Fruit fly (Drosophila melanogaster) ovary, adult (tissue): ENCODE data around the gene CG34164.

Experiments used
- CG17801 ChIP-seq: fragments of 200-800 bp; optimal IDR thresholded peaks from 2 replicates; lab custom pipeline; 2019; ENCODE audit warnings: missing biosample characterization, mild to moderate bottlenecking, missing genetic modification characterization, moderate library complexity; ENCODE audit not compliant: partially characterized antibody

CG34164 gene

dm6 chr2L:12046856-12047230 lies 9.3 kb upstream of the CG34164 start:
- no peak for TF ChIP-seq CG17801 (GFP tag; lab: Kevin White, UChicago)

- TF ChIP-seq CG17801 (GFP tag; lab: Kevin White, UChicago) = no peak
Measured at dm6 chr2L:12048723-12049122, 7.4 kb upstream of the CG34164 start, which contains the start of gene Plzf. Gene Plzf (minus strand): TSS chr2L:12048918.

DNA sequence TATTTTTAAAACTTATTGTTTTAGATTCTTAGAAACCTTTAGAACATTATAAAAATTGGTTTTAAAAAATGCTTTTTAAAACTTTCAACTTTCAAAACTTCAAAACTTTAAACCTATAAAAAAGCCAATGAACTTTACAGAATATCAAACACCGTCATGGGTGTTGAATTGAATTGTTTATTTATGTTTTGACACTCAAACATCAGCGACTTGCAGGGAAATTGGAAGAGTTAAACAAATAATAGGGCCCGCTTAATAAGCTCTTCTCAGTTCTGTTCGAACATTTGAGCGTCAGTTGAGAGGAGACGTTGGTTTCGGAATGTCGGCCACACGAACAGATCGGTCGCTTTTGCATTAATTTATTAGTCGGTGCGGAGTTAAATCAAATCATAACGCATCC lies 7.0 kb upstream of the CG34164 start, which contains the start of gene PLCXD:
PLCXD (plus strand) TSS at position 286 of the 400 bp plus-strand sequence.
- TF ChIP-seq CG17801 (GFP tag; lab: Kevin White, UChicago) = no peak

dm6 chr2L:12053365-12053764 lies 2.8 kb upstream of the CG34164 start:
- no peak for TF ChIP-seq CG17801 (GFP tag; lab: Kevin White, UChicago)

- TF ChIP-seq CG17801 (GFP tag; lab: Kevin White, UChicago) = peak; percentile 19
Measured at dm6 chr2L:12063035-12063434, 6.9 kb downstream of the CG34164 start, which contains the start of gene Rab3-GAP. Gene Rab3-GAP (minus strand): TSS chr2L:12063184.

- no peak for TF ChIP-seq CG17801 (GFP tag; lab: Kevin White, UChicago)
Measured at dm6 chr2L:12065683-12066386, 9.7 kb downstream of the CG34164 start.

dm6 chr2L:12066617-12067251 lies 10.6 kb downstream of the CG34164 start, which contains the start of gene firl:
Gene firl (minus strand): TSS chr2L:12066775.
- no peak for TF ChIP-seq CG17801 (GFP tag; lab: Kevin White, UChicago)

DNA sequence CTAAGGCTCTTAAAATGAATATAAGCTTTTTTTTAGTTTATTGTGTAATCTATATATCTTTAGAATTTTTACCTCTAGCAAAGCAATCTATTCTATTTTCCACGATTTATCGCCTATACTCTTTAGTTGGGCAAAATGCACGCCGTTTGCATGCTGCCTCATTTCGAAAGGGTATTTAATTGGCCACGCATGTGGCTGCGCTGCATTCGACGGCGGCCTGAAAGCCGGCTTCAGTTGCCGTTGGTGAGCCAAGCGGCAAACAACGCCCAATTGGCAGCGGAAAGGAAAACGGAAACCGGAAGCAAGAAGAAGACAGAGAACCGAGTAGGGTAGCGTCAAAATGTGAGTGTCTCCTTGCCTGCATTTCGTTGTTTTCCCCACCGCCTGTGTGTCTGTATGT lies 19.7 kb downstream of the CG34164 start, which contains the start of gene CG14947:
CG14947 (plus strand) TSS at position 251 of the 400 bp plus-strand sequence.
- TF ChIP-seq CG17801 (GFP tag; lab: Kevin White, UChicago) = no peak

- no peak for TF ChIP-seq CG17801 (GFP tag; lab: Kevin White, UChicago)
Measured at dm6 chr2L:12078123-12078658, 22.0 kb downstream of the CG34164 start.

dm6 chr2L:12078695-12079094 lies 22.5 kb downstream of the CG34164 start:
- no peak for TF ChIP-seq CG17801 (GFP tag; lab: Kevin White, UChicago)

dm6 chr2L:12079827-12080381 lies 23.8 kb downstream of the CG34164 start:
- TF ChIP-seq CG17801 (GFP tag; lab: Kevin White, UChicago) = no peak

- TF ChIP-seq CG17801 (GFP tag; lab: Kevin White, UChicago) = no peak
Measured at dm6 chr2L:12081118-12081665, 25.0 kb downstream of the CG34164 start.

- no peak for TF ChIP-seq CG17801 (GFP tag; lab: Kevin White, UChicago)
Measured at dm6 chr2L:12085010-12085409, 28.9 kb downstream of the CG34164 start.

- TF ChIP-seq CG17801 (GFP tag; lab: Kevin White, UChicago) = no peak
Measured at dm6 chr2L:12085619-12086171, 29.5 kb downstream of the CG34164 start, which contains the start of gene prd. Gene prd (minus strand): TSS chr2L:12085827.
